Worm (Caenorhabditis elegans) whole organism, L1 larva: ENCODE results near the gene srz-101.

ENCODE experiments used
- ceh-82 ChIP-seq, 3 experiments: fragments of 150-350 bp in 1 of 3; sonication (generic microtip) in 2 of 3; optimal IDR thresholded peaks; 2 replicates each; lab custom pipeline; 2014 to 2017; ENCODE audit warnings: missing biosample characterization in 3 of 3, missing genetic modification characterization in 3 of 3
- egl-13 ChIP-seq: sonication (generic microtip); optimal IDR thresholded peaks from 2 replicates; lab custom pipeline; 2016; ENCODE audit warnings: missing genotype, missing genetic modification reagents, missing genetic modification characterization, missing compliant biosample characterization
- elt-2 ChIP-seq: sonication (generic microtip); optimal IDR thresholded peaks from 2 replicates; lab custom pipeline; 2016; ENCODE audit warnings: missing genetic modification characterization, mild to moderate bottlenecking, inconsistent platforms, missing compliant biosample characterization, missing genetic modification reagents
- jun-1 ChIP-seq: fragments of 150-350 bp; optimal IDR thresholded peaks from 2 replicates; lab custom pipeline; 2014; ENCODE audit warnings: missing biosample characterization, missing genetic modification reagents, missing genetic modification characterization
- nhr-76 ChIP-seq: sonication (generic microtip); optimal IDR thresholded peaks from 2 replicates; lab custom pipeline; 2017; ENCODE audit warnings: missing biosample characterization, missing genetic modification characterization

- TF ChIP-seq egl-13 (no peak), jun-1 (tag; lab: Kevin White, UChicago) (no peak), nhr-76 (tag; lab: Kevin White, UChicago) (no peak), elt-2 (tag; lab: Kevin White, UChicago) (no peak), ceh-82 (tag; optimal IDR thresholded peaks at IDR 0.05; lab: Kevin White, UChicago) (no peak)
These were observed 32.3 kb downstream of the srz-101 start, which contains the start of gene T25E12.14 for ce11 chrV:16726915-16727314.
